Worm (Caenorhabditis elegans) whole organism, dauer: ENCODE data around the gene C17G10.1.
"Not testable (repeated sequence)": the region's sequence is repeated elsewhere in the genome, so short reads cannot be mapped to it uniquely, and the experiment has no call there.

Experiments
- unc-62 ChIP-seq: sonication (generic microtip); optimal IDR thresholded peaks from 2 replicates; lab custom pipeline; 2017; ENCODE audit warnings: missing biosample characterization, missing genetic modification reagents, missing genetic modification characterization

The C17G10.1 gene

DNA sequence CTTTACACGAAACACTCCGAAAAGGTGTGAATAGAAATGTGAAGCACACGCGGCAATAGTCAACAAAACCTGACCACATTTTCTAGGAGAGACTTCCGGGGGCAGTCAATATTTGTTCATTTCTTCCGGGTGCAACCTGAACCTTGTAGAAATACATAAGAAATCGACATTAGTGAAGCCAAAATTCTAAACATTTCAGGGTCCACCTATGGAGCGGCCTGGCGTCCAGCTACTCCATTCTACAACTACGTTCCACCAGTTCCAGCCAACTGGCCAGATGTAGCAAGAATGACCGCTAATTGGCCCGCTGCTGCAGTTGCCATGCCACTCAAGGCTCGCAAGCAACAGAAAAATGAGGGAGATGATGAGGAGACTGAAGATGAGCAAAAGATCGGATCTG lies 17.1 kb upstream of the C17G10.1 start:
- TF ChIP-seq unc-62 (GFP tag; lab: Kevin White, UChicago): no peak

- TF ChIP-seq unc-62 (GFP tag; lab: Kevin White, UChicago): no peak
Measured at ce11 chrII:5582309-5582708, 14.0 kb upstream of the C17G10.1 start, which contains the start of gene T25E4.2. T25E4.2 (minus strand) TSS chrII:5582409.

DNA sequence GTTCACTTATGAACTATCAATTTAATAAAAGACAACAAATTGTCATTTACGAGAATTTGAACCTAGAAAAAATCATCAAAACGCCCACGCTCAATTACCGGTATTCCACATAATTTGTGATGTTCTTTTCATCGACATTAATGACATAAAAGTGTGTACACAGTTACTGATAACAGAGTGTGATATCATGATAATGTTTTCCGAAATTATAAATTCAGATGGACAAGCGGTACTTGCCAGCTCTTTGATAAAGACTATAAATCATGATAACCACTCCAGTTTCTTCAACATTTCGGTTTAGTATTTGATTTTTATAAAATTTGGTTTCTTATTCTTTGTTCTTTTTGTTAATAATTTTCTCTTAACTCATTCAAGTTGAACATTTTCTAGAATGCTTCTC lies 10.6 kb upstream of the C17G10.1 start, which contains the start of gene lys-8:
Gene lys-8, plus strand, starts transcription at position 391 of the 400 bp plus-strand sequence.
- no peak for TF ChIP-seq unc-62 (GFP tag; lab: Kevin White, UChicago)

DNA sequence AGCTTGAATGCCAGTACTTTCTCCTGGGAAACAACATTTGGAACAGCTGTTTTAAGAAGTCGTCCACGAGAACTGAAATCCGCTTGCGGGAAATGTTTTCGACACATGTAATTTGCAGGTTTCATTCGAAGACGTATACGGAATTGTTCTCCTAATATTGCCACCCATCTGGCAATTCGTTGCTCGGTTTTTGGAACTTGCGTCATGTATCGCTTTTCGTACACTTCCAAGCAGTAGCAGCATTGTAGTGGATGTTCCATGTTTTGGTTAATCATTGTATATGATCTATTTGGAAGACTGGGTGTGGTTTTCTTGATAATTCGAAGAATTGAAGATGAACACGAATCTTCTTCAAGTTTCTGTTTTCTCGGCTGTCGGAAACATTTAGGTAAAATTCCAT lies 8.6 kb upstream of the C17G10.1 start:
- TF ChIP-seq unc-62 (GFP tag; lab: Kevin White, UChicago): no peak

- no peak for TF ChIP-seq unc-62 (GFP tag; lab: Kevin White, UChicago)
Measured at ce11 chrII:5589690-5590089, 6.7 kb upstream of the C17G10.1 start, which contains the start of gene C17G10.13. C17G10.13 (minus strand) TSS chrII:5589790.

- no peak for TF ChIP-seq unc-62 (GFP tag; lab: Kevin White, UChicago)
Measured at ce11 chrII:5591558-5591957, 4.8 kb upstream of the C17G10.1 start.

ce11 chrII:5592857-5593256 lies 3.5 kb upstream of the C17G10.1 start:
- TF ChIP-seq unc-62 (GFP tag; lab: Kevin White, UChicago): no peak

DNA sequence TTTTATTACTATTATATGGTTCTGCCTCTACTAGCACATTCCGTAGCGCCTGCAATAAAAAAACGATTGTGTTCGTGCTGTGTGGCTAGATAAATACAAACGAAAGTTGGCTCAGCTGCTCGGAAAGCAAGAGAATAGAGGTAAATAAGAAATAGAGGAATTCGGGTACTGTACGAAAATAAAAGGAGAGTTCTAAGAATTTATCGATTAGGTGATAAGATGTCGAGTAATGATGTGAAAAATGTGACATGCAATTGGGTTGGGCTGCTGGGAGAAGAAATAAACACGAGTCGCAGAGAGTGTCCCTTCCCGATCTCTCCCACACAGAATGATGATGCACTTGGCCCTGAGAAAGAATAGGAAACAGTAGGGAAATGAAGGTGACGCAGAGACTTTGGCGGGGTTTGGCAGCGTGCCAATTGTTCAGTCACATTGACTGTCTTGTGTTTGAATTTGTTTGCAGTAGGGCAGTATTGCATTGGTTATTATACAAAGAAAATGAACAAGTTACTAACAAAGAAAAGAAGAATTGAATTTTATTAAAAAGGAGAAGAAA lies 2.9 kb upstream of the C17G10.1 start, which contains the start of gene cdc-14:
Gene cdc-14, minus strand, starts transcription at position 51 of the 556 bp plus-strand sequence.
- no peak for TF ChIP-seq unc-62 (GFP tag; lab: Kevin White, UChicago)

ce11 chrII:5594210-5594764 lies 2.1 kb upstream of the C17G10.1 start, which contains the start of gene ttc-4:
ttc-4 (plus strand) TSS chrII:5594714.
- TF ChIP-seq unc-62 (GFP tag; lab: Kevin White, UChicago): no peak

DNA sequence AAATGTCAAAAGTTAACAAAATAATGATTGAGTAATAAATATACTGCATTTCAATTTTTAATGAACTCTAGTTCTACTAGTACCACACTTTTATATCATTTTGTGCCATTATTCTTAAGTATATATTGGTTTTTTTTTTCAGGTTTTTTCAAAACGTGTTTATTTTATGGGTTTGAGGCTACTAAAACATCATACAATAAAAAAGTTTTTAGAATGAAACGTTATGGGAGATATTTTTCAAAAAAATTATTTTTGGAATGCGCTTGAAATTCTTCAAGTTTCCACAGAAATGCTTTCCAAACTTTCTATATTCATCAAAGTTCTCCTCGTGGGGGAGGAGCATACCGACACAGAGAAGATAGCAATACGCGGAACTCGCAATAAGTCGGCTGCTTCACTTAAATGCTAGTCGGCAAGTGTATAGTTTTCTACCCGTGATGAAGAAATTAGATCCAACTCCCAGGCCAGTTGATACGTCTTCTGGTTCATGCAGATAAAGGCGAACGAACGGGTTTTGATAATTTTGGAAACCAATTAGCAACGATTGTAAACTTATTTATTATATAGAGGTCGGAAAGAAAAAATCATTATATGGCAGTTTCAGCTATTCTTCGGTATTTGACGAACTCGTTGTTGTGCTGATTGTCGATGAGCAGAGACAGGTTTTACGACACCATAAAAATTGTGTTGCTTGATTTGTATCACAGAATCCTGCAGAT lies 3.1 kb downstream of the C17G10.1 start, which contains the start of gene C17G10.10:
Gene C17G10.10, minus strand, starts transcription at position 51 of the 719 bp plus-strand sequence.
- no peak for TF ChIP-seq unc-62 (GFP tag; lab: Kevin White, UChicago)

- TF ChIP-seq unc-62 (GFP tag; lab: Kevin White, UChicago): no peak
Measured at ce11 chrII:5603194-5603593, 6.8 kb downstream of the C17G10.1 start, which contains the start of gene C17G10.6. C17G10.6 (minus strand) TSS chrII:5603294.

ce11 chrII:5604441-5604840 lies 8.1 kb downstream of the C17G10.1 start:
- TF ChIP-seq unc-62 (GFP tag; lab: Kevin White, UChicago): no peak

ce11 chrII:5605538-5605945 lies 9.2 kb downstream of the C17G10.1 start:
- TF ChIP-seq unc-62 (GFP tag; lab: Kevin White, UChicago): no peak

ce11 chrII:5607756-5608155 lies 11.4 kb downstream of the C17G10.1 start, which contains the start of gene C17G10.7:
C17G10.7 (minus strand) TSS chrII:5607856.
- no peak for TF ChIP-seq unc-62 (GFP tag; lab: Kevin White, UChicago)

ce11 chrII:5619298-5619697 lies 23.0 kb downstream of the C17G10.1 start, which contains the start of gene dhs-6:
dhs-6 (minus strand) TSS chrII:5619319.
- TF ChIP-seq unc-62 (GFP tag; lab: Kevin White, UChicago): no peak

ce11 chrII:5622383-5622939 lies 26.1 kb downstream of the C17G10.1 start, which contains the start of the genes eif-3.L and npl-4.2:
eif-3.L (minus strand) TSS chrII:5622483.
npl-4.2 (plus strand) TSS chrII:5622889.
- not testable (repeated sequence) for TF ChIP-seq unc-62 (GFP tag; lab: Kevin White, UChicago)
